Worm (Caenorhabditis elegans): ENCODE measurements around the gene F32F2.4.

DNA sequence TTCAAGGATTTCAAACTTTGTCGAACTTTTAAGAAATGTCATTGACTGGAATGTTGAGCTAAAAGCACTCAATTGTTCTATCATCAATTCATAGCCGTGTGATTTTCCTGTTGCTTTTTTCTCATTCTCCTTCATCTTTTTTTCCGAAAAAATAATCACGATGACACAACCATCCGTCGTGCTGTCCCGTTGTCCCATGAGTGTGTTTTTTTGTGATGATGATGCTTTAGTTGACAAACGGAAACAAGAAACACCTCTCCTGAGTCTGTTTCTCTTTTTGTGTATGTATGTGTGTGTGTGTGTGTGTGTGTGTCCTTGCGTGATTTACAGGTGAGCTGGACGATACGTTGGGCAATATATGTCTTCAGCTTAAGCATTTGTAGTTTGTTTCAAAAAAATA lies 24.4 kb downstream of the F32F2.4 start:
- no peak for TF ChIP-seq F13C5.2 (tag; optimal IDR thresholded peaks at IDR 0.05)
- no peak for TF ChIP-seq ama-1 (optimal IDR thresholded peaks at IDR 0.05)
- TF ChIP-seq tbx-37 (GFP tag; conservative IDR thresholded peaks at IDR 0.05), result no peak
- TF ChIP-seq aly-1 (tag; optimal IDR thresholded peaks at IDR 0.05), result no peak
- no peak for TF ChIP-seq hmbx-1 (tag; optimal IDR thresholded peaks at IDR 0.05)
- TF ChIP-seq scrt-1 (GFP tag; IDR thresholded peaks at IDR 0.05), result no peak
- no peak for TF ChIP-seq ceh-36 (tag; optimal IDR thresholded peaks at IDR 0.05)
- no peak for TF ChIP-seq B0310.2 (tag; optimal IDR thresholded peaks at IDR 0.05)
- TF ChIP-seq tbx-11 (GFP tag; IDR thresholded peaks at IDR 0.05), result no peak
- no peak for TF ChIP-seq tra-4 (tag; optimal IDR thresholded peaks at IDR 0.05)
